Worm (Caenorhabditis elegans): ENCODE data around the gene T23B7.3.

- TF ChIP-seq flt-1 (GFP tag; IDR thresholded peaks at IDR 0.05) = peak; percentile 65; the same call in 1 of the 2 replicates
- TF ChIP-seq klf-2 (GFP tag; conservative IDR thresholded peaks at IDR 0.05) = no peak; the same call in 1 of the 2 replicates
Measured at ce11 chrII:4851594-4852106, 1.7 kb downstream of the T23B7.3 start, which contains the start of gene dnj-9.
